Worm (Caenorhabditis elegans): ENCODE measurements around the gene C17H12.10.

The C17H12.10 gene

DNA sequence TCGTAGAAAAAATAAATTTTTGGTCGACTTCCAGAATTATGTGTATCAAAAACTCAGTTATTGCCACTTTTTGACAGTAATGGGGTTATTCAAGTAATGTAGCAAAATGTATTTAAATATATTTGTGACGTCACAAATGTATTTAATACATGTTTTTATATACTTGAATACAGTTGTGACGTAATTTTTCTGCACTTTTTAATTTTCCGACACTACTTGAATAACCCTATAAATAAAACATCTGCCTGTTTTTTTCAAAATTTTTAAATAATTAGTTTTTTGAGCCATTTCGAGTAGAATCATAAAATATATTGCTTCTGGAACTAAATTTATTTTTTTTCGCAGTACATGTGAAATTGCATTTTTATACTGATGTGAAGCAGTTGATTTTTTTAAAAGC lies 3.3 kb upstream of the C17H12.10 start:
- TF ChIP-seq zag-1 (tag; optimal IDR thresholded peaks at IDR 0.05): no peak
- TF ChIP-seq egl-13 (tag; optimal IDR thresholded peaks at IDR 0.05): no peak
- no peak for TF ChIP-seq lin-35 (GFP tag; optimal IDR thresholded peaks at IDR 0.05)
- no peak for TF ChIP-seq nhr-19 (GFP tag; conservative IDR thresholded peaks at IDR 0.05)
- no peak for TF ChIP-seq ceh-90 (tag; optimal IDR thresholded peaks at IDR 0.05)
- TF ChIP-seq ztf-11 (tag; optimal IDR thresholded peaks at IDR 0.05): no peak
- no peak for TF ChIP-seq lin-39 (tag; optimal IDR thresholded peaks at IDR 0.05)
- TF ChIP-seq lir-3 (tag; optimal IDR thresholded peaks at IDR 0.05; ENCODE audit: poor library complexity): no peak
- TF ChIP-seq sup-37 (GFP tag; optimal IDR thresholded peaks at IDR 0.05): no peak
- no peak for TF ChIP-seq ets-5 (GFP tag; IDR thresholded peaks at IDR 0.05)
- TF ChIP-seq nhr-47 (tag; optimal IDR thresholded peaks at IDR 0.05): no peak
- TF ChIP-seq ceh-63 (GFP tag; optimal IDR thresholded peaks at IDR 0.05): no peak
- no peak for TF ChIP-seq blmp-1 (tag; optimal IDR thresholded peaks at IDR 0.05)
- no peak for TF ChIP-seq skn-1 (tag; optimal IDR thresholded peaks at IDR 0.05)
- no peak for TF ChIP-seq snu-23 (GFP tag; optimal IDR thresholded peaks at IDR 0.05)
- no peak for TF ChIP-seq nhr-76 (tag; optimal IDR thresholded peaks at IDR 0.05)
- TF ChIP-seq elt-3 (tag; optimal IDR thresholded peaks at IDR 0.05): no peak

DNA sequence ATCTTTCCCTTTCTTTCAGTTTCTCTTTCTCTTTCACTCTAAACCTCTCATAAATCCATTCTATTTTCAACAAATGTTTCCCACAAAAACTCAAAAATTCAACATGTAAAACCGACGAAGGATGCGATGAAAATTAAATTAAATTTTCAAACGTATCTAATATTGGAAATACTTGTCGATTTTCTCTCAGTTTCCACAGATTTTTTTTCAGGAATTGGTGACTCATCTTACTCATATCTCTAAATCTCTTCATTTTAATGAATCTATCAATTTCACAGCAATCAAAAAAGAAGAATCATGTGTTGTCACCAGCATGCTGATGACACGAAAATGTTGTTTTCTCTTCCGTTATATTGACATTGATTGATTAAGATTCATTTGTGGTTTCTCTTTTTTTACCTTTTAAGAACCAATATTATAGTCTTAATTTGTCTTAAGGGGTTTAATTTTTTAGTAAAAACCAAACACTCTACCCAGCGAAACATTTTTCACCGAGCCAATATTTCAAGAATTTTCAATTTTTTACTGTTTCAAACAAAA lies 2.7 kb upstream of the C17H12.10 start:
- TF ChIP-seq lin-14 (GFP tag; optimal IDR thresholded peaks at IDR 0.05) (peak; percentile 71), blmp-1 (tag; optimal IDR thresholded peaks at IDR 0.05) (peak; percentile 61), rnt-1 (tag; optimal IDR thresholded peaks at IDR 0.05) (peak; percentile 66), ztf-11 (tag; optimal IDR thresholded peaks at IDR 0.05) (no peak), ceh-90 (tag; optimal IDR thresholded peaks at IDR 0.05) (no peak), hpl-2 (GFP tag; optimal IDR thresholded peaks at IDR 0.05) (no peak), nhr-85 (tag) (peak; percentile 72), ceh-8 (GFP tag; optimal IDR thresholded peaks at IDR 0.05) (no peak), fkh-8 (tag; optimal IDR thresholded peaks at IDR 0.05) (no peak), fos-1 (tag; optimal IDR thresholded peaks at IDR 0.05) (peak; percentile 3), lsy-2 (tag; optimal IDR thresholded peaks at IDR 0.05) (no peak), nhr-20 (tag; optimal IDR thresholded peaks at IDR 0.05) (peak; percentile 20), vab-15 (tag; optimal IDR thresholded peaks at IDR 0.05) (no peak), nhr-11 (tag; optimal IDR thresholded peaks at IDR 0.05) (no peak), nhr-47 (tag; optimal IDR thresholded peaks at IDR 0.05) (no peak), snu-23 (GFP tag; optimal IDR thresholded peaks at IDR 0.05) (peak; percentile 31), isw-1 (GFP tag; IDR thresholded peaks at IDR 0.05) (no peak), nhr-71 (tag; optimal IDR thresholded peaks at IDR 0.05) (peak; percentile 38), elt-3 (tag; optimal IDR thresholded peaks at IDR 0.05) (peak in 1 of 6 experiments; percentile 52), xbp-1 (tag; optimal IDR thresholded peaks at IDR 0.05) (no peak), grh-1 (GFP tag; IDR thresholded peaks at IDR 0.05) (no peak), ceh-63 (GFP tag; optimal IDR thresholded peaks at IDR 0.05) (no peak), efl-1 (optimal IDR thresholded peaks at IDR 0.05) (no peak), efl-1 (GFP tag; optimal IDR thresholded peaks at IDR 0.05 in 1 of 2) (peak in 1 of 2 experiments; percentile 60), ceh-88 (GFP tag; IDR thresholded peaks at IDR 0.05) (no peak), sptf-1 (tag; optimal IDR thresholded peaks at IDR 0.05) (no peak), lin-35 (GFP tag; optimal IDR thresholded peaks at IDR 0.05) (peak in 1 of 2 experiments; percentile 23), aha-1 (tag; optimal IDR thresholded peaks at IDR 0.05) (no peak), Y116A8C.19 (tag; optimal IDR thresholded peaks at IDR 0.05; ENCODE audit: borderline replicate concordance) (no peak), lin-39 (tag; optimal IDR thresholded peaks at IDR 0.05) (peak; percentile 62), ama-1 (optimal IDR thresholded peaks at IDR 0.05) (no peak), nhr-12 (tag; optimal IDR thresholded peaks at IDR 0.05) (no peak), mef-2 (tag; optimal IDR thresholded peaks at IDR 0.05) (no peak)

- TF ChIP-seq Y116A8C.19 (tag; optimal IDR thresholded peaks at IDR 0.05; ENCODE audit: borderline replicate concordance): no peak
- TF ChIP-seq hlh-17 (GFP tag; optimal IDR thresholded peaks at IDR 0.05; ENCODE audit: borderline replicate concordance): no peak
- TF ChIP-seq zip-4 (GFP tag; optimal IDR thresholded peaks at IDR 0.05): no peak
- no peak for TF ChIP-seq dpl-1 (GFP tag; optimal IDR thresholded peaks at IDR 0.05)
- no peak for TF ChIP-seq nhr-47 (tag; optimal IDR thresholded peaks at IDR 0.05)
- no peak for TF ChIP-seq irx-1 (tag; optimal IDR thresholded peaks at IDR 0.05)
- TF ChIP-seq ces-1 (GFP tag; optimal IDR thresholded peaks at IDR 0.05): no peak
- TF ChIP-seq sox-4 (tag; optimal IDR thresholded peaks at IDR 0.05): no peak
Observed at ce11 chrIV:6804815-6805214, 1.8 kb upstream of the C17H12.10 start, which contains the start of gene C17H12.37. C17H12.37 (plus strand) TSS chrIV:6805115.

All from whole organism, L1 larva.